Fruit fly (Drosophila melanogaster) whole organism, embryonic: Measurements from ENCODE around the gene gukh.

ENCODE experiments used
- Aef1 ChIP-seq: fragments of 200-800 bp; sonication (Bioruptor generic); IDR thresholded peaks from 3 replicates; pipeline ENCODE4 v1.3.6; 2022; ENCODE audit warnings: missing biosample characterization, missing genetic modification characterization
- CG12155 ChIP-seq: fragments of 200-800 bp; sonication (Bioruptor generic); optimal IDR thresholded peaks from 3 replicates; lab custom pipeline; 2016; ENCODE audit warnings: missing biosample characterization, missing genetic modification characterization
- CG12299 ChIP-seq: fragments of 200-800 bp; sonication (Bioruptor generic); optimal IDR thresholded peaks from 2 replicates; lab custom pipeline; 2018; ENCODE audit warnings: missing biosample characterization, mild to moderate bottlenecking, missing genetic modification characterization
- CG13894 ChIP-seq: fragments of 200-800 bp; sonication (Bioruptor generic); optimal IDR thresholded peaks from 3 replicates; lab custom pipeline; 2018; ENCODE audit warnings: missing biosample characterization, mild to moderate bottlenecking, missing genetic modification characterization, moderate library complexity
- CG17361 ChIP-seq: fragments of 200-800 bp; sonication (Bioruptor generic); IDR thresholded peaks from 3 replicates; pipeline ENCODE4 v1.3.6; 2022; ENCODE audit warnings: missing biosample characterization, missing genetic modification characterization
- CG17802 ChIP-seq: fragments of 200-800 bp; sonication (Bioruptor generic); optimal IDR thresholded peaks from 2 replicates; lab custom pipeline; 2018; ENCODE audit warnings: missing biosample characterization, mild to moderate bottlenecking, missing genetic modification characterization, moderate library complexity
- CG18619 ChIP-seq: fragments of 200-800 bp; sonication (Bioruptor generic); optimal IDR thresholded peaks from 3 replicates; lab custom pipeline; 2017; ENCODE audit warnings: missing biosample characterization, mild to moderate bottlenecking, missing genetic modification characterization
- CG30020 ChIP-seq: fragments of 200-800 bp; optimal IDR thresholded peaks from 2 replicates; lab custom pipeline; 2019; ENCODE audit warnings: missing biosample characterization, mild to moderate bottlenecking, missing genetic modification characterization, moderate library complexity
- CG42726 ChIP-seq: fragments of 200-800 bp; sonication (Bioruptor generic); IDR thresholded peaks from 2 replicates; pipeline ENCODE4 v1.3.6; 2022; ENCODE audit warnings: missing biosample characterization, missing genetic modification characterization; ENCODE audit not compliant: partially characterized antibody
- CG4282 ChIP-seq: fragments of 200-800 bp; sonication (Bioruptor generic); optimal IDR thresholded peaks from 2 replicates; lab custom pipeline; 2016; ENCODE audit warnings: missing biosample characterization, missing genetic modification characterization
- CG4328 ChIP-seq: fragments of 200-800 bp; sonication (Bioruptor generic); optimal IDR thresholded peaks from 3 replicates; lab custom pipeline; 2017; ENCODE audit warnings: missing biosample characterization, missing genetic modification reagents, missing genetic modification characterization
- CG6254 ChIP-seq: fragments of 200-800 bp; sonication (Bioruptor generic); optimal IDR thresholded peaks from 3 replicates; lab custom pipeline; 2017; ENCODE audit warnings: mild to moderate bottlenecking, missing biosample characterization, missing genetic modification reagents, missing genetic modification characterization
- CG6654 ChIP-seq: fragments of 200-800 bp; sonication (Bioruptor generic); optimal IDR thresholded peaks from 2 replicates; lab custom pipeline; 2017; ENCODE audit warnings: missing biosample characterization, mild to moderate bottlenecking, missing genetic modification characterization
- CG7839 ChIP-seq: fragments of 200-800 bp; sonication (Bioruptor generic); optimal IDR thresholded peaks from 3 replicates; lab custom pipeline; 2018; ENCODE audit warnings: missing biosample characterization, mild to moderate bottlenecking, missing genetic modification characterization, moderate library complexity
- CG8290 ChIP-seq, 3 experiments: fragments of 200-800 bp; sonication (Bioruptor generic); optimal IDR thresholded peaks; 2 replicates each; lab custom pipeline; 2016 to 2019; ENCODE audit warnings: missing biosample characterization in 3 of 3, missing genetic modification characterization in 3 of 3, mild to moderate bottlenecking in 2 of 3, moderate library complexity in 1 of 3
- CG9437 ChIP-seq: fragments of 200-800 bp; sonication (Bioruptor generic); optimal IDR thresholded peaks from 2 replicates; lab custom pipeline; 2018; ENCODE audit warnings: missing biosample characterization, mild to moderate bottlenecking, missing genetic modification characterization
- CHES-1-like ChIP-seq: fragments of 200-800 bp; sonication (Bioruptor generic); optimal IDR thresholded peaks from 2 replicates; lab custom pipeline; 2016; ENCODE audit warnings: missing biosample characterization, missing genetic modification characterization
- CTCF ChIP-seq: fragments of 200-800 bp; sonication (Bioruptor generic); optimal IDR thresholded peaks from 2 replicates; lab custom pipeline; 2017; ENCODE audit warnings: missing biosample characterization, mild to moderate bottlenecking, missing genetic modification characterization, moderate library complexity
- D19B ChIP-seq: fragments of 200-800 bp; sonication (Bioruptor generic); optimal IDR thresholded peaks from 2 replicates; lab custom pipeline; 2017; ENCODE audit warnings: missing biosample characterization, mild to moderate bottlenecking, missing genetic modification characterization
- Dfd ChIP-seq, 2 experiments: fragments of >200 bp; optimal IDR thresholded peaks; 2 replicates each; lab custom pipeline; 2017; ENCODE audit warnings: missing biosample characterization in 2 of 2, missing genetic modification characterization in 2 of 2
- Dll ChIP-seq: fragments of 200-800 bp; sonication (Bioruptor generic); IDR thresholded peaks from 4 replicates; pipeline ENCODE4 v1.3.6; 2022; ENCODE audit warnings: missing biosample characterization, missing genetic modification characterization; ENCODE audit not compliant: partially characterized antibody
- E2f1 ChIP-seq: fragments of 200-800 bp; sonication (Bioruptor generic); IDR thresholded peaks from 2 replicates; pipeline ENCODE4 v1.3.6; 2022; ENCODE audit warnings: missing biosample characterization, missing genetic modification characterization
- Fer3 ChIP-seq: fragments of 200-800 bp; sonication (Bioruptor generic); optimal IDR thresholded peaks from 2 replicates; lab custom pipeline; 2018; ENCODE audit warnings: missing biosample characterization, mild to moderate bottlenecking, missing genetic modification characterization, moderate library complexity
- HHEX ChIP-seq: fragments of 200-800 bp; sonication (Bioruptor generic); optimal IDR thresholded peaks from 3 replicates; lab custom pipeline; 2017; ENCODE audit warnings: missing biosample characterization, mild to moderate bottlenecking, missing genetic modification characterization, missing genetic modification reagents
- HLHmδ ChIP-seq: fragments of 200-800 bp; sonication (Bioruptor generic); optimal IDR thresholded peaks from 2 replicates; lab custom pipeline; 2018; ENCODE audit warnings: missing biosample characterization, mild to moderate bottlenecking, missing genetic modification characterization, moderate library complexity
- Hsf ChIP-seq: fragments of 200-800 bp; sonication (Bioruptor generic); optimal IDR thresholded peaks from 3 replicates; lab custom pipeline; 2016; ENCODE audit warnings: missing biosample characterization, missing genetic modification characterization
- Jarid2 ChIP-seq: fragments of 200-800 bp; sonication (Bioruptor generic); optimal IDR thresholded peaks from 3 replicates; lab custom pipeline; 2017; ENCODE audit warnings: mild to moderate bottlenecking, missing biosample characterization, missing genetic modification reagents, missing genetic modification characterization
- Med ChIP-seq: fragments of 200-800 bp; sonication (Bioruptor generic); peaks from one replicate; lab custom pipeline; 2016; ENCODE audit warnings: missing biosample characterization, missing genetic modification characterization, mild to moderate bottlenecking, inconsistent platforms, moderate library complexity
- Oaz ChIP-seq: fragments of 200-800 bp; sonication (Bioruptor generic); IDR thresholded peaks from 2 replicates; pipeline ENCODE4 v1.3.6; 2022; ENCODE audit warnings: missing biosample characterization, missing genetic modification characterization
- Oli ChIP-seq: fragments of 200-800 bp; sonication (Bioruptor generic); optimal IDR thresholded peaks from 2 replicates; lab custom pipeline; 2018; ENCODE audit warnings: missing biosample characterization, mild to moderate bottlenecking, missing genetic modification characterization, moderate library complexity
- PHDP ChIP-seq: fragments of 200-800 bp; sonication (Bioruptor generic); optimal IDR thresholded peaks from 3 replicates; lab custom pipeline; 2018; ENCODE audit warnings: missing biosample characterization, mild to moderate bottlenecking, missing genetic modification characterization, moderate library complexity
- ap ChIP-seq: fragments of 200-800 bp; sonication (Bioruptor generic); IDR thresholded peaks from 2 replicates; pipeline ENCODE4 v1.3.6; 2022; ENCODE audit warnings: missing biosample characterization, missing genetic modification characterization
- cg ChIP-seq: fragments of 200-800 bp; sonication (Bioruptor generic); optimal IDR thresholded peaks from 3 replicates; lab custom pipeline; 2019; ENCODE audit warnings: missing biosample characterization, mild to moderate bottlenecking, missing genetic modification characterization, moderate library complexity
- ci ChIP-seq: fragments of 200-800 bp; sonication (Bioruptor generic); IDR thresholded peaks from 3 replicates; pipeline ENCODE4 v1.3.6; 2022; ENCODE audit warnings: missing biosample characterization, missing genetic modification characterization
- gce ChIP-seq: fragments of 200-800 bp; sonication (Bioruptor generic); IDR thresholded peaks from 3 replicates; pipeline ENCODE4 v1.3.6; 2022; ENCODE audit warnings: missing biosample characterization, missing genetic modification characterization
- grn ChIP-seq: fragments of 200-800 bp; sonication (Bioruptor generic); optimal IDR thresholded peaks from 3 replicates; lab custom pipeline; 2017; ENCODE audit warnings: missing biosample characterization, missing genetic modification characterization
- klu ChIP-seq: fragments of 200-800 bp; sonication (Bioruptor generic); IDR thresholded peaks from 2 replicates; pipeline ENCODE4 v1.3.6; 2022; ENCODE audit warnings: missing biosample characterization, missing genetic modification characterization
- kni ChIP-seq: fragments of 200-800 bp; sonication (Bioruptor generic); optimal IDR thresholded peaks from 3 replicates; lab custom pipeline; 2017; ENCODE audit warnings: mild to moderate bottlenecking, missing biosample characterization, missing genetic modification reagents, missing genetic modification characterization
- lab ChIP-seq: fragments of 200-800 bp; sonication (Bioruptor generic); optimal IDR thresholded peaks from 3 replicates; lab custom pipeline; 2017; ENCODE audit warnings: missing biosample characterization, missing genetic modification characterization, mild to moderate bottlenecking, moderate library complexity, missing genetic modification reagents
- mirr ChIP-seq: fragments of 200-800 bp; sonication (Bioruptor generic); optimal IDR thresholded peaks from 3 replicates; lab custom pipeline; 2018; ENCODE audit warnings: missing biosample characterization, mild to moderate bottlenecking, missing genetic modification characterization
- odd ChIP-seq: fragments of 200-800 bp; sonication (Bioruptor generic); optimal IDR thresholded peaks from 2 replicates; lab custom pipeline; 2017; ENCODE audit warnings: missing biosample characterization, mild to moderate bottlenecking, missing genetic modification characterization
- onecut ChIP-seq: fragments of 200-800 bp; sonication (Bioruptor generic); IDR thresholded peaks from 2 replicates; pipeline ENCODE4 v1.3.6; 2022; ENCODE audit warnings: missing biosample characterization, missing genetic modification characterization
- org-1 ChIP-seq: fragments of 200-800 bp; sonication (Bioruptor generic); optimal IDR thresholded peaks from 2 replicates; lab custom pipeline; 2017; ENCODE audit warnings: missing biosample characterization, missing genetic modification characterization
- repo ChIP-seq: fragments of 200-800 bp; sonication (Bioruptor generic); optimal IDR thresholded peaks from 2 replicates; lab custom pipeline; 2016; ENCODE audit warnings: missing biosample characterization, missing genetic modification characterization
- ro ChIP-seq: fragments of 200-800 bp; sonication (Bioruptor generic); IDR thresholded peaks from 2 replicates; pipeline ENCODE4 v1.3.6; 2022; ENCODE audit warnings: missing biosample characterization, missing genetic modification characterization
- sens-2 ChIP-seq: fragments of 200-800 bp; sonication (Bioruptor generic); IDR thresholded peaks from 2 replicates; pipeline ENCODE4 v1.3.6; 2022; ENCODE audit warnings: missing biosample characterization, missing genetic modification characterization
- tgo ChIP-seq: fragments of 200-800 bp; sonication (Bioruptor generic); IDR thresholded peaks from 3 replicates; pipeline ENCODE4 v1.3.6; 2022; ENCODE audit warnings: missing biosample characterization, missing genetic modification characterization
- wdn ChIP-seq: fragments of 200-800 bp; sonication (Bioruptor generic); IDR thresholded peaks from 2 replicates; pipeline ENCODE4 v1.3.6; 2022; ENCODE audit warnings: missing biosample characterization, missing genetic modification characterization

Gene gukh

dm6 chr3R:18985114-18985785 is 1.4 kb downstream of the gukh start (continued):
- TF ChIP-seq HHEX (GFP tag; lab: Kevin White, UChicago) (peak; percentile 57), odd (GFP tag; lab: Kevin White, UChicago) (no peak), cg (GFP tag; lab: Kevin White, UChicago) (peak; percentile 6), CG17361 (peak; percentile 53; the same call in 2 of the 3 replicates), mirr (peak; percentile 74), CG6254 (no peak), tgo (GFP tag; lab: Robert Waterston, UW) (peak; percentile 18; the same call in 1 of the 3 replicates), Oaz (GFP tag; lab: Robert Waterston, UW) (no peak), CG30020 (no peak), CG4328 (GFP tag; lab: Kevin White, UChicago) (no peak), klu (peak; percentile 45; the same call in 1 of the 2 replicates), onecut (no peak), HLHmδ (no peak), grn (GFP tag; lab: Kevin White, UChicago) (peak; percentile 71), CG12155 (GFP tag; lab: Kevin White, UChicago) (peak; percentile 54), org-1 (GFP tag; lab: Kevin White, UChicago) (peak; percentile 21), wdn (GFP tag; lab: Robert Waterston, UW) (peak; percentile 17; the same call in 1 of the 2 replicates), lab (GFP tag; lab: Kevin White, UChicago) (peak; percentile 73), Hsf (GFP tag; lab: Kevin White, UChicago) (peak; percentile 24)

- TF ChIP-seq CG7839 (tag; lab: Kevin White, UChicago), result peak; percentile 22
- no peak for TF ChIP-seq D19B (GFP tag; lab: Kevin White, UChicago)
- TF ChIP-seq CG13894, result no peak
- no peak for TF ChIP-seq Aef1 (GFP tag; lab: Robert Waterston, UW)
- TF ChIP-seq Oli (tag; lab: Kevin White, UChicago), result no peak
- TF ChIP-seq Med, result peak; percentile 9
- TF ChIP-seq Fer3 (tag; lab: Kevin White, UChicago), result no peak
- TF ChIP-seq CG12299 (tag; lab: Kevin White, UChicago), result no peak
- 0 out of 2 replicates have a peak, but pooled peaks have one; percentile 10 for TF ChIP-seq sens-2 (GFP tag; lab: Robert Waterston, UW)
- no peak for TF ChIP-seq wdn (GFP tag; lab: Robert Waterston, UW)
- TF ChIP-seq E2f1, result no peak
- TF ChIP-seq CHES-1-like (GFP tag; lab: Kevin White, UChicago), result no peak
- no peak for TF ChIP-seq Jarid2
- TF ChIP-seq CG9437 (GFP tag; lab: Kevin White, UChicago), result no peak
- no peak for TF ChIP-seq repo (GFP tag; lab: Kevin White, UChicago)
- no peak for TF ChIP-seq klu
- peak; percentile 28 for TF ChIP-seq CG6654
- no peak for TF ChIP-seq PHDP (tag; lab: Kevin White, UChicago)
- TF ChIP-seq CG17802 (tag; lab: Kevin White, UChicago), result no peak
- TF ChIP-seq CG8290 (GFP tag; optimal IDR thresholded peaks at IDR 0.05; lab: Kevin White, UChicago), result no peak
- no peak for TF ChIP-seq CG8290 (tag; optimal IDR thresholded peaks at IDR 0.05; lab: Kevin White, UChicago)
- no peak for TF ChIP-seq ro
- no peak for TF ChIP-seq gce (GFP tag; lab: Robert Waterston, UW)
- TF ChIP-seq CG18619, result no peak
- TF ChIP-seq Dll (GFP tag; lab: Robert Waterston, UW), result no peak
- TF ChIP-seq CG4282 (GFP tag; lab: Kevin White, UChicago), result no peak
- TF ChIP-seq ci (GFP tag; lab: Robert Waterston, UW), result no peak
- no peak for TF ChIP-seq CTCF (GFP tag; lab: Kevin White, UChicago)
- TF ChIP-seq Dfd (GFP tag; optimal IDR thresholded peaks at IDR 0.05; lab: Kevin White, UChicago), result no peak
- no peak for TF ChIP-seq kni (GFP tag; lab: Kevin White, UChicago)
- peak; percentile 25; the same call in 1 of the 2 replicates for TF ChIP-seq ap (GFP tag; lab: Robert Waterston, UW)
- TF ChIP-seq CG42726 (GFP tag; lab: Robert Waterston, UW), result no peak
Observed at dm6 chr3R:18986089-18986887, 2.5 kb downstream of the gukh start.
